Worm (Caenorhabditis elegans): ENCODE data around the gene eef-1A.1.

eef-1A.1 gene

DNA sequence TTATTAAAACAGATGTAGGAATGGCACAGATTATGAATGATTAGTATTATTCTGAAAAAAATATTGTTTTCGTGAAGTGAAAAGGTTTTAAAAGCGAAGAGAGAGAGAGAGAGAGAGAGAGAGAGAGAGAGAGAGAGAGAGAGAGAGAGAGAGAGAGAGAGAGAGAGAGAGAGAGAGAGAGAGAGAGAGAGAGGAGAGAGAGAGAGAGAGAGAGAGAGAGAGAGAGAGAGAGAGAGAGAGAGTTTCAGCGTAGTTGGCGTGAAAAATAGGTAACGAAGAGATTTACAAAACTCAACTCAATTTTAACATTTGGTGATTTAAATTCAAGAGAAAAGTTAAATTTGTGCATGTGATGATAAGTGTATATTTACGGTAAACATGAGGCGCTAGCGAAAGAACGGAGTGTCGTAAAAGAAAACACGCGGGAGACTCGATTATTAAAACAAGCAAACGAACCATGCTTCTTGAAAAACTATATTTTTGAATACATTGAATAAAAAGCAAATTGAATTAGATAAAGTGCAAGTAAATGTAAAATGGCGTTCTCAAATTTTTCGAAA lies 3.4 kb downstream of the eef-1A.1 start, which contains the start of gene panl-2 (continued):
- TF ChIP-seq aha-1 (tag) (no peak), nhr-111 (GFP tag; optimal IDR thresholded peaks at IDR 0.05) (no peak), mes-2 (tag; optimal IDR thresholded peaks at IDR 0.05; ENCODE audit: poor library complexity, severe bottlenecking) (peak; percentile 67), pqm-1 (tag; optimal IDR thresholded peaks at IDR 0.05) (no peak), dmd-6 (GFP tag; IDR thresholded peaks at IDR 0.05) (no peak), ceh-20 (GFP tag; IDR thresholded peaks at IDR 0.05) (no peak), ces-1 (GFP tag; optimal IDR thresholded peaks at IDR 0.05) (no peak), R02D3.7 (tag; optimal IDR thresholded peaks at IDR 0.05) (peak; percentile 57), F10B5.3 (tag; optimal IDR thresholded peaks at IDR 0.05) (no peak), sdz-12 (GFP tag; optimal IDR thresholded peaks at IDR 0.05) (no peak), lin-15B (tag; optimal IDR thresholded peaks at IDR 0.05) (no peak)

- TF ChIP-seq vab-7 (GFP tag; IDR thresholded peaks at IDR 0.05) (no peak), lir-3 (tag; optimal IDR thresholded peaks at IDR 0.05) (no peak), saeg-2 (GFP tag; IDR thresholded peaks at IDR 0.05) (no peak), zfp-2 (tag; optimal IDR thresholded peaks at IDR 0.05) (no peak), F49E8.2 (tag; optimal IDR thresholded peaks at IDR 0.05; ENCODE audit: borderline replicate concordance) (no peak), spr-3 (GFP tag; optimal IDR thresholded peaks at IDR 0.05) (no peak), D1046.2 (GFP tag; IDR thresholded peaks at IDR 0.05) (no peak), fkh-10 (GFP tag; optimal IDR thresholded peaks at IDR 0.05) (no peak), ctbp-1 (GFP tag; IDR thresholded peaks at IDR 0.05) (no peak), ztf-11 (tag; optimal IDR thresholded peaks at IDR 0.05) (no peak), dmd-6 (GFP tag; IDR thresholded peaks at IDR 0.05) (peak; percentile 38), jun-1 (tag; optimal IDR thresholded peaks at IDR 0.05) (no peak), nhr-76 (tag; optimal IDR thresholded peaks at IDR 0.05) (no peak), mxl-2 (GFP tag; conservative IDR thresholded peaks at IDR 0.05) (no peak), hlh-11 (tag; optimal IDR thresholded peaks at IDR 0.05) (peak; percentile 78), nhr-48 (tag; optimal IDR thresholded peaks at IDR 0.05) (peak; percentile 5), lin-39 (tag; optimal IDR thresholded peaks at IDR 0.05) (no peak), nhr-237 (tag; optimal IDR thresholded peaks at IDR 0.05) (no peak), duxl-1 (tag; optimal IDR thresholded peaks at IDR 0.05; ENCODE audit: poor library complexity) (no peak), set-16 (GFP tag; IDR thresholded peaks at IDR 0.05) (no peak), spr-1 (tag; optimal IDR thresholded peaks at IDR 0.05) (no peak), aha-1 (tag) (peak; percentile 12), lin-38 (GFP tag; IDR thresholded peaks at IDR 0.05) (no peak), zip-2 (tag; optimal IDR thresholded peaks at IDR 0.05) (no peak), daf-16 (GFP tag; optimal IDR thresholded peaks at IDR 0.05) (peak in 1 of 2 experiments; percentile 72), daf-16 (tag; optimal IDR thresholded peaks at IDR 0.05) (peak; percentile 55), unc-39 (tag; optimal IDR thresholded peaks at IDR 0.05) (no peak), nhr-11 (tag; optimal IDR thresholded peaks at IDR 0.05) (no peak), nhr-6 (tag; optimal IDR thresholded peaks at IDR 0.05) (no peak), nhr-42 (GFP tag; IDR thresholded peaks at IDR 0.05) (no peak), ceh-32 (tag; optimal IDR thresholded peaks at IDR 0.05; ENCODE audit: poor library complexity) (no peak), ama-1 (optimal IDR thresholded peaks at IDR 0.05) (no peak), aly-2 (tag; optimal IDR thresholded peaks at IDR 0.05) (no peak), hlh-30 (tag; optimal IDR thresholded peaks at IDR 0.05; ENCODE audit: insufficient read depth) (peak; percentile 87), unc-62 (GFP tag; optimal IDR thresholded peaks at IDR 0.05 in 1 of 2) (no peak), unc-62 (tag; optimal IDR thresholded peaks at IDR 0.05) (no peak), lin-15B (tag; optimal IDR thresholded peaks at IDR 0.05) (no peak), nhr-41 (GFP tag; IDR thresholded peaks at IDR 0.05) (no peak), mdt-29 (GFP tag; IDR thresholded peaks at IDR 0.05) (no peak), ztf-7 (tag; optimal IDR thresholded peaks at IDR 0.05) (peak; percentile 28), pqm-1 (tag; optimal IDR thresholded peaks at IDR 0.05) (peak; percentile 44), cey-2 (tag; optimal IDR thresholded peaks at IDR 0.05; ENCODE audit: borderline replicate concordance, insufficient read depth) (no peak), egl-43 (GFP tag; IDR thresholded peaks at IDR 0.05) (no peak)
Measured at ce11 chrIII:6961937-6962504, 9.5 kb downstream of the eef-1A.1 start, which contains the start of the genes rpn-6.1 and F57B9.1. Gene rpn-6.1, minus strand, starts transcription at chrIII:6962001. Gene F57B9.1, plus strand, starts transcription at chrIII:6962090.
